Worm (Caenorhabditis elegans) whole organism, L2 larva: ENCODE data around the gene T26A8.4.
"Not testable (repeated sequence)": the region's sequence is repeated elsewhere in the genome, so short reads cannot be mapped to it uniquely, and the experiment has no call there.

Experiments used
- C34F6.9 ChIP-seq: fragments of 150-350 bp; optimal IDR thresholded peaks from 2 replicates; lab custom pipeline; 2014; ENCODE audit warnings: missing biosample characterization, missing genetic modification characterization
- F13H6.1 ChIP-seq: sonication (generic microtip); optimal IDR thresholded peaks from 2 replicates; lab custom pipeline; 2016; ENCODE audit warnings: missing genetic modification characterization, missing compliant biosample characterization
- alr-1 ChIP-seq: fragments of 150-350 bp; optimal IDR thresholded peaks from 2 replicates; lab custom pipeline; 2014; ENCODE audit warnings: missing biosample characterization, missing genetic modification characterization
- ama-1 ChIP-seq: fragments of 150-350 bp; optimal IDR thresholded peaks from 2 replicates; lab custom pipeline; 2018; ENCODE audit warnings: inconsistent platforms
- ceh-82 ChIP-seq: fragments of 150-350 bp; optimal IDR thresholded peaks from 2 replicates; lab custom pipeline; 2014; ENCODE audit warnings: missing biosample characterization, missing genetic modification characterization
- crh-2 ChIP-seq: sonication (generic microtip); optimal IDR thresholded peaks from 2 replicates; lab custom pipeline; 2017; ENCODE audit warnings: missing biosample characterization, missing genetic modification characterization
- dmd-4 ChIP-seq: sonication (generic microtip); optimal IDR thresholded peaks from 2 replicates; lab custom pipeline; 2017; ENCODE audit warnings: missing biosample characterization, missing genetic modification characterization
- egl-27 ChIP-seq: sonication (generic microtip); optimal IDR thresholded peaks from 3 replicates; lab custom pipeline; 2017; ENCODE audit warnings: missing biosample characterization, missing genetic modification reagents, missing genetic modification characterization
- elt-1 ChIP-seq: fragments of 150-350 bp; optimal IDR thresholded peaks from 2 replicates; lab custom pipeline; 2014; ENCODE audit warnings: missing biosample characterization, missing genetic modification characterization
- elt-3 ChIP-seq: sonication (generic microtip); optimal IDR thresholded peaks from 2 replicates; lab custom pipeline; 2017; ENCODE audit warnings: missing biosample characterization, missing genetic modification characterization
- fos-1 ChIP-seq: fragments of 150-350 bp; optimal IDR thresholded peaks from 2 replicates; lab custom pipeline; 2014; ENCODE audit warnings: missing biosample characterization, missing genetic modification characterization
- gmeb-1 ChIP-seq: fragments of 150-350 bp; optimal IDR thresholded peaks from 2 replicates; lab custom pipeline; 2014; ENCODE audit warnings: missing biosample characterization, missing genetic modification characterization
- lin-11 ChIP-seq: fragments of 150-350 bp; sonication (generic microtip); optimal IDR thresholded peaks from 2 replicates; lab custom pipeline; 2014; ENCODE audit warnings: missing biosample characterization, missing genetic modification characterization, inconsistent platforms, mixed read lengths
- lin-13 ChIP-seq: fragments of 150-350 bp; optimal IDR thresholded peaks from 2 replicates; lab custom pipeline; 2014; ENCODE audit warnings: missing biosample characterization, missing genetic modification reagents, missing genetic modification characterization
- lsy-2 ChIP-seq, 2 experiments: fragments of 150-350 bp in 1 of 2; sonication (generic microtip) in 1 of 2; optimal IDR thresholded peaks; 2 replicates each; lab custom pipeline; 2014 to 2017; ENCODE audit warnings: missing biosample characterization in 2 of 2, missing genetic modification characterization in 2 of 2
- mab-5 ChIP-seq: fragments of 150-350 bp; optimal IDR thresholded peaks from 2 replicates; lab custom pipeline; 2014; ENCODE audit warnings: missing biosample characterization, missing genetic modification characterization
- mbf-1 ChIP-seq: sonication (generic microtip); optimal IDR thresholded peaks from 2 replicates; lab custom pipeline; 2017; ENCODE audit warnings: missing biosample characterization, missing genetic modification characterization
- mdl-1 ChIP-seq, 2 experiments: fragments of 150-350 bp in 1 of 2; sonication (generic microtip) in 1 of 2; optimal IDR thresholded peaks; 2 replicates each; lab custom pipeline; 2017; ENCODE audit warnings: missing biosample characterization in 2 of 2, missing genetic modification characterization in 2 of 2
- nhr-11 ChIP-seq: fragments of 150-350 bp; optimal IDR thresholded peaks from 2 replicates; lab custom pipeline; 2014; ENCODE audit warnings: missing biosample characterization, missing genetic modification characterization
- nhr-129 ChIP-seq: fragments of 150-350 bp; optimal IDR thresholded peaks from 2 replicates; lab custom pipeline; 2014; ENCODE audit warnings: missing biosample characterization, missing genetic modification characterization
- nhr-21 ChIP-seq: fragments of 150-350 bp; optimal IDR thresholded peaks from 2 replicates; lab custom pipeline; 2014; ENCODE audit warnings: missing biosample characterization, missing genetic modification characterization
- nhr-25 ChIP-seq: fragments of 150-350 bp; sonication (generic microtip); optimal IDR thresholded peaks from 3 replicates; lab custom pipeline; 2014; ENCODE audit warnings: missing biosample characterization, missing genetic modification characterization
- nhr-6 ChIP-seq: fragments of 150-350 bp; optimal IDR thresholded peaks from 2 replicates; lab custom pipeline; 2014; ENCODE audit warnings: missing biosample characterization, missing genetic modification characterization
- peb-1 ChIP-seq: fragments of 150-350 bp; optimal IDR thresholded peaks from 2 replicates; lab custom pipeline; 2014; ENCODE audit warnings: missing biosample characterization, missing genetic modification characterization
- sem-4 ChIP-seq: fragments of 150-350 bp; optimal IDR thresholded peaks from 2 replicates; lab custom pipeline; 2014; ENCODE audit warnings: missing biosample characterization, missing genetic modification reagents, missing genetic modification characterization
- skn-1 ChIP-seq: sonication (generic microtip); optimal IDR thresholded peaks from 2 replicates; lab custom pipeline; 2017; ENCODE audit warnings: missing biosample characterization, missing genetic modification characterization
- sma-9 ChIP-seq, 2 experiments: fragments of 150-350 bp in 1 of 2; sonication (generic microtip) in 1 of 2; optimal IDR thresholded peaks; 2 replicates each; lab custom pipeline; 2014 to 2016; ENCODE audit warnings: missing genetic modification characterization in 2 of 2, mild to moderate bottlenecking in 1 of 2, missing biosample characterization in 1 of 2, missing compliant biosample characterization in 1 of 2, missing genetic modification reagents in 1 of 2, moderate library complexity in 1 of 2
- unc-39 ChIP-seq: fragments of 150-350 bp; optimal IDR thresholded peaks from 2 replicates; lab custom pipeline; 2014; ENCODE audit warnings: missing biosample characterization, missing genetic modification characterization
- unc-62 ChIP-seq: fragments of 150-350 bp; optimal IDR thresholded peaks from 2 replicates; lab custom pipeline; 2014; ENCODE audit warnings: missing biosample characterization, missing genetic modification reagents, missing genetic modification characterization
- zag-1 ChIP-seq: fragments of 150-350 bp; optimal IDR thresholded peaks from 2 replicates; lab custom pipeline; 2014; ENCODE audit warnings: missing biosample characterization, missing genetic modification characterization
- ztf-1 ChIP-seq: fragments of 200-800 bp; sonication (Bioruptor generic); conservative IDR thresholded peaks from 2 replicates; pipeline ENCODE4 v1.3.6; 2022; ENCODE audit warnings: missing genetic modification characterization, missing compliant biosample characterization
- ztf-11 ChIP-seq: sonication (generic microtip); optimal IDR thresholded peaks from 2 replicates; lab custom pipeline; 2017; ENCODE audit warnings: missing biosample characterization, missing genetic modification characterization
- ztf-4 ChIP-seq: fragments of 150-350 bp; optimal IDR thresholded peaks from 2 replicates; lab custom pipeline; 2014; ENCODE audit warnings: missing biosample characterization, missing genetic modification characterization

T26A8.4 gene

DNA sequence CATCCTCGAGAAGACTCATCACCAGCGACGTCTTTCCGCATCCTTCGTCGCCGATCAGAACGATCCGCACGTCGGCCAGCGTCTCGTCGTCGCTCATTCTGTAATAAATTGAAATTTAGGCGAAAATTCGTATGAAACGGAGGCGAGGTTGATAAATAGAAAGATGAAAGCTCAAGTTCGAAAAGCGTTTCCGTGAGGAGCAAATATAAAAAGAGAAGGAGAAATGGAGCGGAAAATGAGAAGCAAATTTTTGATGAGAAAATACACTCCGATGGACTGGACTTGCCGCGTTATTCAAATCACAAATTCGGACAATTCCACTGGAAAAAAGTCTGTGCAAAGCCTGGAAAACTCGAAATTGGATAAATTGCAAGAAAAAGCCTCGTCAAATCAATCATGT, 38.6 kb downstream of the T26A8.4 start, which contains the start of gene D2096.11:
D2096.11 (minus strand) TSS at position 101 of the 400 bp plus-strand sequence.
- no peak for TF ChIP-seq fos-1 (tag; lab: Kevin White, UChicago)
- TF ChIP-seq dmd-4 (tag; lab: Kevin White, UChicago) = no peak

DNA sequence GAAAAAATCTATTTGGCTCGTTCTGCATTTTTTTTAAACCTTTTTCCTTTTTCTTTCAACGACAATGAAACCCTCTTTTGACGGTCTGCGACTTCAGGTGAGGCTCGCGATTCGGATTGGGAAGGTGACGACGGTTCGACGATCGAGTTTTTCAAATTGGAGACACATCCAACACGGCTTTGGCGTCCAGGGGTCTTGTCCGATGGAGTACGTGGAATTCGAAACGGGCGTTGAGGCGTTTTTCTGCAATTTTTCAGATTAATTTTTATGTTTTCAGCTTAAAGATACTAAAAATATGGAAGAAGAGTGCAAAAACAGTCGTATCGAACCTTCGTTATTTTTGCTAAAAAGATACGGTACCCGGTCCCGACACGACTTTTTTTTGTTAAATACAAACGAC, 43.6 kb downstream of the T26A8.4 start, which contains the start of gene D2096.10:
D2096.10 (minus strand) TSS at position 101 of the 400 bp plus-strand sequence.
- not testable (repeated sequence) for TF ChIP-seq nhr-11; lin-11 (tag; lab: Kevin White, UChicago); ama-1

- TF ChIP-seq mbf-1 (tag; lab: Kevin White, UChicago) (no peak), sem-4 (tag; lab: Kevin White, UChicago) (no peak), skn-1 (tag; lab: Kevin White, UChicago) (no peak), peb-1 (tag; lab: Kevin White, UChicago) (no peak), F13H6.1 (tag; lab: Kevin White, UChicago) (no peak), ceh-82 (tag; lab: Kevin White, UChicago) (no peak), unc-39 (no peak), zag-1 (no peak), lin-13 (GFP tag; lab: Kevin White, UChicago) (no peak), dmd-4 (tag; lab: Kevin White, UChicago) (no peak), elt-1 (tag; lab: Kevin White, UChicago) (no peak)
Measured at ce11 chrIV:8385662-8386061, 47.0 kb downstream of the T26A8.4 start.

DNA sequence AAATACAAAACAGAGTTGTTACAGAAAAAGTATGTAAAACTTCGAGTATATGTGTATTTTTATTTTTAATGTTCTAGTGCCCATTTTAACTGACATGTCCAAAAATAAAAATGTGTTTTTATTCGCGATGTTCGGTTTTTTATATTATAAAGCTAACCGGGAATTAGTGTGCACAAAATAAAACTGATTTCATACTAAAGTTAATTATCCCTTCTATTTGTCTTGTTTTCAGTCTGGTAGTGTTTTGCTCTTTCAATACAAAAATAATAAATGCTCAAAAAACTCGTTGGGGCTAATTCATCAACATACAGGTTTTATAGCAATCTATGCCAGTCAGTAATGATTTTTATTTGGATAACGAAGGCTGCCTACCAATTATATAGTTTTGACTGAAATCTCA, 48.0 kb downstream of the T26A8.4 start:
- no peak for TF ChIP-seq nhr-6
- no peak for TF ChIP-seq nhr-21 (tag; lab: Kevin White, UChicago)
- TF ChIP-seq alr-1 (tag; lab: Kevin White, UChicago) = no peak
- TF ChIP-seq gmeb-1 (tag; lab: Kevin White, UChicago) = no peak
- TF ChIP-seq C34F6.9 = no peak

- no peak for TF ChIP-seq gmeb-1 (tag; lab: Kevin White, UChicago)
- no peak for TF ChIP-seq ztf-4 (tag; lab: Kevin White, UChicago)
- TF ChIP-seq zag-1 = no peak
- no peak for TF ChIP-seq ceh-82 (tag; lab: Kevin White, UChicago)
- no peak for TF ChIP-seq nhr-129 (tag; lab: Kevin White, UChicago)
- no peak for TF ChIP-seq unc-62 (GFP tag; lab: Kevin White, UChicago)
- no peak for TF ChIP-seq lsy-2 (tag; optimal IDR thresholded peaks at IDR 0.05; lab: Kevin White, UChicago)
- no peak for TF ChIP-seq C34F6.9
- no peak for TF ChIP-seq egl-27 (tag; lab: Kevin White, UChicago)
- no peak for TF ChIP-seq lin-13 (GFP tag; lab: Kevin White, UChicago)
- TF ChIP-seq mab-5 = no peak
- TF ChIP-seq ztf-1 = no peak
- TF ChIP-seq mdl-1 (tag; optimal IDR thresholded peaks at IDR 0.05; lab: Kevin White, UChicago) = no peak
- TF ChIP-seq ztf-11 = no peak
- no peak for TF ChIP-seq sma-9 (GFP tag; optimal IDR thresholded peaks at IDR 0.05; lab: Kevin White, UChicago)
- no peak for TF ChIP-seq sma-9 (tag; optimal IDR thresholded peaks at IDR 0.05; lab: Kevin White, UChicago)
- no peak for TF ChIP-seq elt-1 (tag; lab: Kevin White, UChicago)
- TF ChIP-seq elt-3 = no peak
- no peak for TF ChIP-seq nhr-25
- TF ChIP-seq, all 48 proteins: peak for 0
Measured at ce11 chrIV:8382695-8383094, 50.0 kb downstream of the T26A8.4 start, which contains the start of gene D2096.9. TSS of gene D2096.9 (minus strand) at chrIV:8382795.

DNA sequence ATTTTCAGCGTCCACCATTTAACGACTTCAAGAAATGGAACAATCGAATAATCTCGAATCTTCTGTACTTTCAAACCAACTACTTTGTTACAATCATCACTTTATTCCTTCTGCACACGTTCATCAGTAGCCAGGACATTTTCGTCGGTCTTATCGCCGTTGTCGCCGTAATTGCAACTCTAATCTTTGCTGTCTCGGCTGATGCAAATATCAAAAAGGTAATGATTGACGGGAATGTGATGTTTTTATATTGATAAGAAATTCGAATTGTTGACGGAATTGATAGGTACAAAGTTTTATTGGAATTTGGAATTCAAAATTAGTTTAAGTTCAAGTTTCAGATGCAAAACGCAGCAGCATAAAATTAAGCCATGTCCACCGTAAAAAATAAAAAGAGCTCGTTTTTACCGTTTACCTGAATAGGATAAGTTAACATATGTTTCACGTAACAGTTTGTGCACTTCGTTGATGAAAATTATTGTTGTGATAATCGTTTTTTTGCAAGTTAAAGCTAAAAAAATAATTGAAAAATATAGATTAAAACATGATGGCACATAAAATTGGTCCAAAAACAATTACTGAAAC, 52.3 kb downstream of the T26A8.4 start:
- TF ChIP-seq crh-2 (tag; lab: Kevin White, UChicago) = peak; percentile 44
- peak; percentile 40 for TF ChIP-seq sma-9 (GFP tag; optimal IDR thresholded peaks at IDR 0.05; lab: Kevin White, UChicago)
- TF ChIP-seq sma-9 (tag; optimal IDR thresholded peaks at IDR 0.05; lab: Kevin White, UChicago) = no peak
- no peak for TF ChIP-seq peb-1 (tag; lab: Kevin White, UChicago)
- TF ChIP-seq fos-1 (tag; lab: Kevin White, UChicago) = peak; percentile 78
